Worm (Caenorhabditis elegans): Measurements from ENCODE around the gene pcp-2.

- TF ChIP-seq nhr-25 (tag; optimal IDR thresholded peaks at IDR 0.05) (no peak), nhr-12 (tag; optimal IDR thresholded peaks at IDR 0.05) (no peak), unc-62 (GFP tag; optimal IDR thresholded peaks at IDR 0.05) (no peak)
Observed at ce11 chrIV:9112019-9112418, 52.9 kb downstream of the pcp-2 start.
